Worm (Caenorhabditis elegans): Measurements from ENCODE around the gene F49C12.9.
A peak's percentile ranks its signal among the peaks of the same experiment; 100 is the strongest.

Gene F49C12.9

ce11 chrIV:9319080-9319479 lies 3.1 kb upstream of the F49C12.9 start, which contains the start of the genes F49C12.11 and nemt-1:
F49C12.11 (plus strand) TSS chrIV:9319380.
nemt-1 (minus strand) TSS chrIV:9319439.
- TF ChIP-seq lin-32 (GFP tag; optimal IDR thresholded peaks at IDR 0.05) (no peak), nhr-76 (tag; optimal IDR thresholded peaks at IDR 0.05) (no peak), ceh-39 (tag; optimal IDR thresholded peaks at IDR 0.05) (no peak), mls-2 (tag; optimal IDR thresholded peaks at IDR 0.05) (no peak), elt-1 (tag; optimal IDR thresholded peaks at IDR 0.05; ENCODE audit: borderline replicate concordance, insufficient read depth) (no peak), cnd-1 (tag; optimal IDR thresholded peaks at IDR 0.05) (no peak), snpc-4 (tag; optimal IDR thresholded peaks at IDR 0.05) (no peak)

DNA sequence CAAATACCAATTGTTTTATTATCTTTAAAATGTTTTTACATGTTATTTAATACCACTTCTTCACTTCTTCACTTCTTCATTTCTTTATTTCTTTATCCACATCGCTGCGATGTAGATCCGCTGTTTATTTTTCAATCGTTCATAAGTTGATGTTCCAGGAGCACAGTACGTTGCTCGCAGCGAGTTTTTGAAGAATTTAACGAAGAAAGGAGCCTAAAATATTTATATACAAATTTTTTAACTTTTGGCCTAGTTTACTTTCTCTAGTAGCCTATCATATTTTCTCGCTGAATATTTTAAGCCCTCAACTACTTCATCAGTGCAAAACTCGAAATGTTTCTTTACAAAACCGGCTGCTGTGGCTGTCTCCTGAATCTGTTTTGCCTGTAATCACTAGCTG lies 2.1 kb upstream of the F49C12.9 start:
- no peak for TF ChIP-seq nhr-12 (tag; optimal IDR thresholded peaks at IDR 0.05)
- no peak for TF ChIP-seq zip-8 (tag; optimal IDR thresholded peaks at IDR 0.05)
- no peak for TF ChIP-seq elt-3 (tag; optimal IDR thresholded peaks at IDR 0.05)
- no peak for TF ChIP-seq unc-39 (tag; optimal IDR thresholded peaks at IDR 0.05)
- no peak for TF ChIP-seq ces-1 (GFP tag; optimal IDR thresholded peaks at IDR 0.05)
- no peak for TF ChIP-seq tbx-8 (GFP tag; optimal IDR thresholded peaks at IDR 0.05)
- no peak for TF ChIP-seq blmp-1 (tag; optimal IDR thresholded peaks at IDR 0.05)
- no peak for TF ChIP-seq mls-2 (tag; optimal IDR thresholded peaks at IDR 0.05)
- no peak for TF ChIP-seq ham-2 (GFP tag; optimal IDR thresholded peaks at IDR 0.05)
- TF ChIP-seq bed-3 (GFP tag; optimal IDR thresholded peaks at IDR 0.05) = no peak
- TF ChIP-seq mab-5 (tag; optimal IDR thresholded peaks at IDR 0.05) = no peak
- TF ChIP-seq unc-120 (tag; optimal IDR thresholded peaks at IDR 0.05; ENCODE audit: poor library complexity, severe bottlenecking) = no peak
- TF ChIP-seq nhr-76 (tag; optimal IDR thresholded peaks at IDR 0.05) = no peak
- no peak for TF ChIP-seq nhr-2 (tag; optimal IDR thresholded peaks at IDR 0.05)
- TF ChIP-seq lin-32 (GFP tag; optimal IDR thresholded peaks at IDR 0.05) = no peak
- TF ChIP-seq hlh-1 (tag; optimal IDR thresholded peaks at IDR 0.05) = no peak
- no peak for TF ChIP-seq snpc-4 (tag; optimal IDR thresholded peaks at IDR 0.05)
- TF ChIP-seq unc-62 (GFP tag; optimal IDR thresholded peaks at IDR 0.05) = no peak
- TF ChIP-seq lsy-2 (tag; optimal IDR thresholded peaks at IDR 0.05) = no peak
- TF ChIP-seq nhr-237 (tag; optimal IDR thresholded peaks at IDR 0.05) = no peak

- peak; percentile 89 for TF ChIP-seq zip-8 (tag; optimal IDR thresholded peaks at IDR 0.05)
Observed at ce11 chrIV:9312827-9313226, 3.2 kb downstream of the F49C12.9 start, which contains the start of gene F49C12.7. F49C12.7 (minus strand) TSS chrIV:9312927.

ce11 chrIV:9310935-9311566 lies 5.0 kb downstream of the F49C12.9 start:
- no peak for TF ChIP-seq flh-1 (GFP tag; optimal IDR thresholded peaks at IDR 0.05)
- no peak for TF ChIP-seq tbx-8 (GFP tag; optimal IDR thresholded peaks at IDR 0.05)
- TF ChIP-seq unc-62 (GFP tag; optimal IDR thresholded peaks at IDR 0.05) = no peak
- no peak for TF ChIP-seq elt-3 (tag; optimal IDR thresholded peaks at IDR 0.05)
- no peak for TF ChIP-seq ztf-11 (tag; optimal IDR thresholded peaks at IDR 0.05)
- TF ChIP-seq sem-2 (GFP tag; optimal IDR thresholded peaks at IDR 0.05) = no peak
- TF ChIP-seq bed-3 (GFP tag; optimal IDR thresholded peaks at IDR 0.05) = no peak
- TF ChIP-seq zip-8 (tag; optimal IDR thresholded peaks at IDR 0.05) = no peak
- TF ChIP-seq mls-2 (tag; optimal IDR thresholded peaks at IDR 0.05) = no peak
- no peak for TF ChIP-seq mab-5 (tag; optimal IDR thresholded peaks at IDR 0.05)
- TF ChIP-seq sptf-1 (tag; optimal IDR thresholded peaks at IDR 0.05) = no peak

ce11 chrIV:9308975-9309374 lies 7.0 kb downstream of the F49C12.9 start, which contains the start of gene F49C12.6:
F49C12.6 (minus strand) TSS chrIV:9309075.
- TF ChIP-seq unc-62 (GFP tag; optimal IDR thresholded peaks at IDR 0.05) (no peak), elt-1 (tag; optimal IDR thresholded peaks at IDR 0.05; ENCODE audit: borderline replicate concordance, insufficient read depth) (no peak), lin-13 (tag; optimal IDR thresholded peaks at IDR 0.05) (no peak), ham-2 (GFP tag; optimal IDR thresholded peaks at IDR 0.05) (no peak), nhr-12 (tag; optimal IDR thresholded peaks at IDR 0.05) (no peak), unc-39 (tag; optimal IDR thresholded peaks at IDR 0.05) (no peak), elt-3 (tag; optimal IDR thresholded peaks at IDR 0.05) (no peak), nhr-28 (tag; optimal IDR thresholded peaks at IDR 0.05) (no peak), cnd-1 (tag; optimal IDR thresholded peaks at IDR 0.05) (no peak)

DNA sequence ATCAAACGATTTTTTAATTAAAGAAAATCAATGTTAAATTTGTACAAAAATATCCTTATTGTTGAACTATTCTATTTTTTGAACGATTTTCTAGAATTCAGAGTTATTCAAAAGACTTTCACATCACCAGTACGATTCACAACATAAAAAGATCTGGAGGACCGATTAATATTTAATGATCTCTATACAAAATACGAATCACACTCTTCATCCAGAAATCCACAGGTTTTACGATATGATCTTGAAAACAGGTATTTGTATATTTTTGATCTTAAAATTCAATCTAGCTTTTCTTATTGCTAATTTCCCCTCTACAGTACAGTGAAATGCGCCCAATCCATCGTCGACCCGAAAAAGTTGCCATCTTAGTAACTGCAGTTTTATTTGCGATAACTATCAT lies 11.4 kb downstream of the F49C12.9 start, which contains the start of gene F49C12.5:
Gene F49C12.5 (plus strand): TSS at position 301 of the 400 bp plus-strand sequence.
- no peak for TF ChIP-seq blmp-1 (tag; optimal IDR thresholded peaks at IDR 0.05)
- TF ChIP-seq lsy-2 (tag; optimal IDR thresholded peaks at IDR 0.05) = no peak
- TF ChIP-seq drap-1 (GFP tag; optimal IDR thresholded peaks at IDR 0.05) = no peak
- TF ChIP-seq sptf-1 (tag; optimal IDR thresholded peaks at IDR 0.05) = no peak
- no peak for TF ChIP-seq tbx-8 (GFP tag; optimal IDR thresholded peaks at IDR 0.05)
- TF ChIP-seq flh-1 (GFP tag; optimal IDR thresholded peaks at IDR 0.05) = no peak
- no peak for TF ChIP-seq unc-62 (GFP tag; optimal IDR thresholded peaks at IDR 0.05)
- TF ChIP-seq zip-8 (tag; optimal IDR thresholded peaks at IDR 0.05) = no peak
